Fruit fly (Drosophila melanogaster) whole organism, wandering third instar larva: ENCODE results near the gene dsx.
A peak's percentile ranks its signal among the peaks of the same experiment; 100 is the strongest.

Experiments used
- Abd-B ChIP-seq: fragments of >200 bp; optimal IDR thresholded peaks from 2 replicates; lab custom pipeline; 2017; ENCODE audit warnings: missing biosample characterization, missing genetic modification characterization
- CG32264 ChIP-seq: fragments of 200-800 bp; sonication (Bioruptor generic); optimal IDR thresholded peaks from 2 replicates; lab custom pipeline; 2016; ENCODE audit warnings: missing biosample characterization, missing genetic modification characterization
- CG9705 ChIP-seq: fragments of 200-800 bp; sonication (Bioruptor generic); optimal IDR thresholded peaks from 2 replicates; lab custom pipeline; 2018; ENCODE audit warnings: missing biosample characterization, mild to moderate bottlenecking, missing genetic modification characterization
- CrebA ChIP-seq: fragments of 200-800 bp; sonication (Bioruptor generic); optimal IDR thresholded peaks from 2 replicates; lab custom pipeline; 2016; ENCODE audit warnings: missing biosample characterization, mild to moderate bottlenecking, missing genetic modification characterization, borderline replicate concordance
- Dfd ChIP-seq: fragments of >200 bp; optimal IDR thresholded peaks from 2 replicates; lab custom pipeline; 2017; ENCODE audit warnings: missing biosample characterization, missing genetic modification characterization
- Dif ChIP-seq: fragments of 200-275, 200-300 bp; sonication (Bioruptor generic); optimal IDR thresholded peaks from 2 replicates; lab custom pipeline; 2018; ENCODE audit warnings: missing biosample characterization, missing genetic modification characterization; ENCODE audit not compliant: partially characterized antibody
- GATAd ChIP-seq: sonication (Bioruptor generic); optimal IDR thresholded peaks from 2 replicates; lab custom pipeline; 2016; ENCODE audit warnings: missing biosample characterization, missing genetic modification characterization
- HLH106 ChIP-seq: fragments of 200-800 bp; optimal IDR thresholded peaks from 3 replicates; lab custom pipeline; 2019; ENCODE audit warnings: missing biosample characterization, mild to moderate bottlenecking, missing genetic modification characterization, moderate library complexity
- Hnf4 ChIP-seq: fragments of 200-800 bp; sonication (Bioruptor generic); optimal IDR thresholded peaks from 2 replicates; lab custom pipeline; 2016; ENCODE audit warnings: missing biosample characterization, mild to moderate bottlenecking, missing genetic modification characterization
- Hr78 ChIP-seq: fragments of >200 bp; optimal IDR thresholded peaks from 2 replicates; lab custom pipeline; 2017; ENCODE audit warnings: missing biosample characterization, missing genetic modification characterization
- Hr83 ChIP-seq: fragments of 200-300 bp; sonication (Bioruptor generic); optimal IDR thresholded peaks from 2 replicates; lab custom pipeline; 2016; ENCODE audit warnings: missing biosample characterization, mild to moderate bottlenecking, missing genetic modification characterization, moderate library complexity; ENCODE audit not compliant: poor library complexity, severe bottlenecking
- Jra ChIP-seq: sonication (Bioruptor generic); optimal IDR thresholded peaks from 2 replicates; lab custom pipeline; 2016; ENCODE audit warnings: missing biosample characterization, missing genetic modification characterization
- Mio ChIP-seq: sonication (Bioruptor generic); optimal IDR thresholded peaks from 2 replicates; lab custom pipeline; 2016; ENCODE audit warnings: missing biosample characterization, missing genetic modification characterization
- Myc ChIP-seq: fragments of >200 bp; optimal IDR thresholded peaks from 2 replicates; lab custom pipeline; 2017
- N ChIP-seq: fragments of >200 bp; optimal IDR thresholded peaks from 2 replicates; lab custom pipeline; 2018; ENCODE audit warnings: missing biosample characterization, missing external identifiers, missing genetic modification characterization
- OdsH ChIP-seq: fragments of 200-800 bp; sonication (Bioruptor generic); optimal IDR thresholded peaks from 2 replicates; lab custom pipeline; 2016; ENCODE audit warnings: missing biosample characterization, mild to moderate bottlenecking, missing genetic modification characterization
- Rel ChIP-seq, 2 experiments: fragments of 200-800 bp; sonication (Bioruptor generic) in 1 of 2; optimal IDR thresholded peaks; 2 replicates in 1 of 2; 3 replicates in 1 of 2; lab custom pipeline; 2016 to 2019; ENCODE audit warnings: mild to moderate bottlenecking in 2 of 2, missing biosample characterization in 2 of 2, missing genetic modification characterization in 2 of 2, moderate library complexity in 1 of 2
- Sp1 ChIP-seq: fragments of 200-800 bp; sonication (Bioruptor generic); optimal IDR thresholded peaks from 3 replicates; lab custom pipeline; 2019; ENCODE audit warnings: missing biosample characterization, mild to moderate bottlenecking, missing genetic modification characterization, moderate library complexity
- Vsx2 ChIP-seq: fragments of 200-300, 225-300 bp; sonication (Bioruptor generic); optimal IDR thresholded peaks from 2 replicates; lab custom pipeline; 2018; ENCODE audit warnings: missing biosample characterization, missing genetic modification characterization; ENCODE audit not compliant: partially characterized antibody
- br ChIP-seq: fragments of 200-800 bp; sonication (Bioruptor generic); optimal IDR thresholded peaks from 2 replicates; lab custom pipeline; 2016; ENCODE audit warnings: missing biosample characterization, missing genetic modification characterization
- brk ChIP-seq: fragments of 200-800 bp; sonication (Bioruptor generic); optimal IDR thresholded peaks from 2 replicates; lab custom pipeline; 2016; ENCODE audit warnings: missing biosample characterization, mild to moderate bottlenecking, missing genetic modification characterization
- dl ChIP-seq, 2 experiments: fragments of 175-275, 200-275 bp in 1 of 2; fragments of 200-275 bp in 1 of 2; sonication (Bioruptor generic); optimal IDR thresholded peaks; lab custom pipeline; 2018; ENCODE audit warnings: mild to moderate bottlenecking in 2 of 2, missing biosample characterization in 2 of 2, missing genetic modification characterization in 2 of 2, moderate library complexity in 2 of 2; ENCODE audit not compliant: partially characterized antibody in 2 of 2, insufficient read depth in 1 of 2
- dmrt93B ChIP-seq: fragments of 200-800 bp; sonication (Bioruptor generic); optimal IDR thresholded peaks from 2 replicates; lab custom pipeline; 2018; ENCODE audit warnings: missing biosample characterization, mild to moderate bottlenecking, missing genetic modification characterization
- dsf ChIP-seq: sonication (Bioruptor generic); optimal IDR thresholded peaks from 2 replicates; lab custom pipeline; 2016; ENCODE audit warnings: missing biosample characterization, missing genetic modification characterization, borderline replicate concordance
- ey ChIP-seq: fragments of 200-800 bp; sonication (Bioruptor generic); optimal IDR thresholded peaks from 2 replicates; lab custom pipeline; 2016; ENCODE audit warnings: missing biosample characterization, missing genetic modification characterization
- foxo ChIP-seq, 2 experiments: fragments of 200-800 bp; sonication (Bioruptor generic); optimal IDR thresholded peaks; 2 replicates in 1 of 2; 3 replicates in 1 of 2; lab custom pipeline; 2016 to 2017; ENCODE audit warnings: missing biosample characterization in 2 of 2, missing genetic modification characterization in 2 of 2
- fru ChIP-seq: fragments of 200-800 bp; sonication (Bioruptor generic); optimal IDR thresholded peaks from 3 replicates; lab custom pipeline; 2016; ENCODE audit warnings: missing biosample characterization, mild to moderate bottlenecking, missing genetic modification characterization
- h ChIP-seq: fragments of 200-800 bp; sonication (Bioruptor generic); optimal IDR thresholded peaks from 3 replicates; lab custom pipeline; 2016; ENCODE audit warnings: missing biosample characterization, mild to moderate bottlenecking, missing genetic modification characterization
- jim ChIP-seq: fragments of 175-275, 200-325 bp; sonication (Bioruptor generic); optimal IDR thresholded peaks from 2 replicates; lab custom pipeline; 2016; ENCODE audit warnings: missing biosample characterization, mild to moderate bottlenecking, missing genetic modification characterization
- lola ChIP-seq: fragments of >200 bp; optimal IDR thresholded peaks from 2 replicates; lab custom pipeline; 2017; ENCODE audit warnings: missing biosample characterization, missing genetic modification characterization
- pan ChIP-seq: fragments of >200 bp; optimal IDR thresholded peaks from 2 replicates; lab custom pipeline; 2017
- psq ChIP-seq: fragments of 200-800 bp; sonication (Bioruptor generic); optimal IDR thresholded peaks from 3 replicates; lab custom pipeline; 2017; ENCODE audit warnings: missing biosample characterization, mild to moderate bottlenecking, missing genetic modification characterization, moderate library complexity
- rgr ChIP-seq: fragments of 200-800 bp; sonication (Bioruptor generic); optimal IDR thresholded peaks from 3 replicates; lab custom pipeline; 2016; ENCODE audit warnings: missing biosample characterization, mild to moderate bottlenecking, missing genetic modification characterization
- sage ChIP-seq: fragments of 200-800 bp; sonication (Bioruptor generic); optimal IDR thresholded peaks from 2 replicates; lab custom pipeline; 2016; ENCODE audit warnings: missing biosample characterization, mild to moderate bottlenecking, missing genetic modification characterization
- sv ChIP-seq: fragments of 200-800 bp; sonication (Bioruptor generic); optimal IDR thresholded peaks from 3 replicates; lab custom pipeline; 2016; ENCODE audit warnings: missing biosample characterization, missing genetic modification characterization
- tai ChIP-seq: sonication (Bioruptor generic); optimal IDR thresholded peaks from 2 replicates; lab custom pipeline; 2016; ENCODE audit warnings: missing biosample characterization, missing genetic modification characterization
- usp ChIP-seq: fragments of >200 bp; optimal IDR thresholded peaks from 2 replicates; lab custom pipeline; 2017; ENCODE audit warnings: missing biosample characterization, missing genetic modification characterization
- woc ChIP-seq: sonication (Bioruptor generic); optimal IDR thresholded peaks from 2 replicates; lab custom pipeline; 2016; ENCODE audit warnings: missing biosample characterization, mild to moderate bottlenecking, missing genetic modification characterization

The dsx gene

dm6 chr3R:7962778-7963494 lies 4.3 kb downstream of the dsx start:
- no peak for TF ChIP-seq Dfd (GFP tag; lab: Kevin White, UChicago)
- peak; percentile 15 for TF ChIP-seq h (GFP tag; lab: Kevin White, UChicago)
- no peak for TF ChIP-seq Hr78
- peak; percentile 67 for TF ChIP-seq Sp1 (GFP tag; lab: Kevin White, UChicago)
- no peak for TF ChIP-seq dsf (GFP tag; lab: Kevin White, UChicago)
- no peak for TF ChIP-seq sage (GFP tag; lab: Kevin White, UChicago)
- no peak for TF ChIP-seq Vsx2 (GFP tag; lab: Kevin White, UChicago)
- TF ChIP-seq brk: no peak
- peak; percentile 61 for TF ChIP-seq woc (GFP tag; lab: Kevin White, UChicago)
- peak; percentile 20 for TF ChIP-seq CrebA (GFP tag; lab: Kevin White, UChicago)
- TF ChIP-seq br (GFP tag; lab: Kevin White, UChicago): no peak
- peak in 1 of 2 experiments; percentile 72 for TF ChIP-seq foxo (GFP tag; optimal IDR thresholded peaks at IDR 0.05; lab: Kevin White, UChicago)
- peak; percentile 9 for TF ChIP-seq Dif (GFP tag; lab: Kevin White, UChicago)
- no peak for TF ChIP-seq usp (GFP tag; lab: Kevin White, UChicago)
- no peak for TF ChIP-seq tai (GFP tag; lab: Kevin White, UChicago)
- no peak for TF ChIP-seq Hnf4 (GFP tag; lab: Kevin White, UChicago)
- TF ChIP-seq OdsH (GFP tag; lab: Kevin White, UChicago): peak; percentile 37
- peak in 1 of 2 experiments; percentile 32 for TF ChIP-seq dl (GFP tag; optimal IDR thresholded peaks at IDR 0.05; lab: Kevin White, UChicago; ENCODE audit: insufficient read depth in 1 of 2, partially characterized antibody in 2 of 2)
- peak; percentile 11 for TF ChIP-seq ey
- peak; percentile 61 for TF ChIP-seq dmrt93B
- no peak for TF ChIP-seq Myc (lab: Kevin White, UChicago)
- TF ChIP-seq sv: peak; percentile 8
- no peak for TF ChIP-seq Mio (GFP tag; lab: Kevin White, UChicago)
- TF ChIP-seq N (GFP tag; lab: Kevin White, UChicago): peak; percentile 59
- TF ChIP-seq CG32264 (GFP tag; lab: Kevin White, UChicago): no peak
- peak; percentile 61 for TF ChIP-seq psq (GFP tag; lab: Kevin White, UChicago)
- TF ChIP-seq rgr (GFP tag; lab: Kevin White, UChicago): peak; percentile 39
- no peak for TF ChIP-seq GATAd (GFP tag; lab: Kevin White, UChicago)
- TF ChIP-seq pan (lab: Kevin White, UChicago): no peak
- no peak for TF ChIP-seq jim (GFP tag; lab: Kevin White, UChicago)
- no peak for TF ChIP-seq lola (GFP tag; lab: Kevin White, UChicago)
- peak; percentile 66 for TF ChIP-seq HLH106 (tag; lab: Kevin White, UChicago)
- TF ChIP-seq Rel (GFP tag; optimal IDR thresholded peaks at IDR 0.05; lab: Kevin White, UChicago): peak; percentile 11
- TF ChIP-seq Rel (tag; optimal IDR thresholded peaks at IDR 0.05; lab: Kevin White, UChicago): no peak
- TF ChIP-seq fru (GFP tag; lab: Kevin White, UChicago): peak; percentile 45
- no peak for TF ChIP-seq Jra
- no peak for TF ChIP-seq Abd-B
- TF ChIP-seq Hr83 (GFP tag; lab: Kevin White, UChicago): peak; percentile 48
- TF ChIP-seq CG9705 (GFP tag; lab: Kevin White, UChicago): peak; percentile 1

- TF ChIP-seq CG32264 (GFP tag; lab: Kevin White, UChicago) (no peak), br (GFP tag; lab: Kevin White, UChicago) (no peak), Dif (GFP tag; lab: Kevin White, UChicago) (no peak), Hnf4 (GFP tag; lab: Kevin White, UChicago) (no peak), dsf (GFP tag; lab: Kevin White, UChicago) (no peak), Abd-B (no peak), N (GFP tag; lab: Kevin White, UChicago) (no peak), Hr78 (no peak), sv (no peak), pan (lab: Kevin White, UChicago) (no peak), woc (GFP tag; lab: Kevin White, UChicago) (no peak), foxo (GFP tag; optimal IDR thresholded peaks at IDR 0.05; lab: Kevin White, UChicago) (no peak), fru (GFP tag; lab: Kevin White, UChicago) (no peak), Rel (GFP tag; optimal IDR thresholded peaks at IDR 0.05; lab: Kevin White, UChicago) (no peak), Rel (tag; optimal IDR thresholded peaks at IDR 0.05; lab: Kevin White, UChicago) (no peak)
Measured at dm6 chr3R:7961348-7961747, 5.9 kb downstream of the dsx start.
